Fruit fly (Drosophila melanogaster) whole organism, embryonic: Measurements from ENCODE around the gene PAN3.

Experiments used
- CG8089 ChIP-seq: fragments of 200-800 bp; sonication (Bioruptor generic); optimal IDR thresholded peaks from 3 replicates; lab custom pipeline; 2016; ENCODE audit warnings: missing biosample characterization, missing genetic modification characterization
- Camta ChIP-seq: fragments of 200-800 bp; sonication (Bioruptor generic); optimal IDR thresholded peaks from 2 replicates; lab custom pipeline; 2016; ENCODE audit warnings: missing biosample characterization, missing genetic modification characterization
- Hr51 ChIP-seq, 2 experiments: fragments of 200-800 bp; sonication (Bioruptor generic); optimal IDR thresholded peaks; 2 replicates in 1 of 2; 3 replicates in 1 of 2; lab custom pipeline; 2016 to 2018; ENCODE audit warnings: missing biosample characterization in 2 of 2, missing genetic modification characterization in 2 of 2, mild to moderate bottlenecking in 1 of 2, moderate library complexity in 1 of 2
- Oaz ChIP-seq: fragments of 200-800 bp; sonication (Bioruptor generic); IDR thresholded peaks from 2 replicates; pipeline ENCODE4 v1.3.6; 2022; ENCODE audit warnings: missing biosample characterization, missing genetic modification characterization
- Rfx ChIP-seq: fragments of 200-800 bp; sonication (Bioruptor generic); IDR thresholded peaks from 2 replicates; pipeline ENCODE4 v1.3.6; 2022; ENCODE audit warnings: missing biosample characterization, missing genetic modification characterization
- gem ChIP-seq: fragments of 200-800 bp; sonication (Bioruptor generic); optimal IDR thresholded peaks from 2 replicates; lab custom pipeline; 2019; ENCODE audit warnings: missing biosample characterization, mild to moderate bottlenecking, missing genetic modification characterization, moderate library complexity

dm6 chr3L:3096073-3096725, 25.3 kb downstream of the PAN3 start:
- TF ChIP-seq Hr51 (GFP tag; optimal IDR thresholded peaks at IDR 0.05; lab: Kevin White, UChicago), result no peak
- no peak for TF ChIP-seq CG8089 (GFP tag; lab: Kevin White, UChicago)
- TF ChIP-seq Rfx (GFP tag; lab: Robert Waterston, UW), result peak; percentile 42; the same call in 1 of the 2 replicates
- no peak for TF ChIP-seq Camta (GFP tag; lab: Kevin White, UChicago)
- TF ChIP-seq gem, result peak; percentile 44
- no peak for TF ChIP-seq Oaz (GFP tag; lab: Robert Waterston, UW)
